Fruit fly (Drosophila melanogaster): Measurements from ENCODE around the gene CG10096.

CG10096 gene

DNA sequence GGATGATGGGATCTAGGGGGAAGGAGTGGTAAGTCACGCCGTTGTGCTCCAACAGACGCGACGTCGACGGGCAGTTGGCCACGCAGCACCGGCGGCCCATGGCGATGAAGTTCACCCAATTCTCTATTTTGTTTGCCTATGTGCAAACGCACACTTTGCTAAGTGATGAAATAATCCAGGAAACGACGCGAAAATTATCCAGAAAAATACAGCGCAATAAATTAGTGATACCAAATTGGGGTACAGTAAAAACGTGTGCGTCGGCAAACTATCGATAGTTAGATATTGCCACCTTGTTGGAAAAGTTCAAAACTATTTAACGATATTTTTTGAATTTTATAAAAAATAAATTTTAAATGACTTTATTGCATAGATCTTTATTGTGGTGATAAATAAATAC, 39.7 kb downstream of the CG10096 start, which contains the start of gene MBD-R2:
MBD-R2 (minus strand) TSS at position 222 of the 400 bp plus-strand sequence.
- peak; percentile 19 for TF ChIP-seq bab1 (GFP tag; optimal IDR thresholded peaks at IDR 0.05)
- no peak for TF ChIP-seq CG12768 (GFP tag; optimal IDR thresholded peaks at IDR 0.05)
- TF ChIP-seq Mnt (GFP tag; optimal IDR thresholded peaks at IDR 0.05): peak; percentile 31
- TF ChIP-seq CG14711 (tag; optimal IDR thresholded peaks at IDR 0.05): no peak

DNA sequence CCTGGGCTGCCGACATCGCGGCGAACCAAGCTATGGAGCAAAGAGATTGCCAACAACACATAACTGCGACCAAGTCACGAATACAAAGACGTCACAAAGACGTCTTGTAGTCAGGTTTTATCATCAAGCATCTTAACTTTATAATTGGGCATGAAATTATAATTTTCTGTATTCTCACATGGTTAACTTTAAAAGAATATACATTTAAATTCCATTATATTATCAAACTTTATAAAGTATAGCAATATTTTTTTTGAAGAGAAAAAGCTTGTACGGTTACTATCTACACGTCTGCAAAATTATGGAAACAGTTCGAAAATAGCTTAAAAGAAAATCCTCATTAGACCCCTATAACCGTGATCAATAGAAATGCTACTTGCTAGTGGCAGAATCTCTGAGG, 43.8 kb downstream of the CG10096 start, which contains the start of gene CG10041:
CG10041 (minus strand) TSS at position 101 of the 400 bp plus-strand sequence.
- TF ChIP-seq ovo (GFP tag; optimal IDR thresholded peaks at IDR 0.05) (no peak), Mnt (GFP tag; optimal IDR thresholded peaks at IDR 0.05) (no peak), CG7045 (GFP tag; optimal IDR thresholded peaks at IDR 0.05) (no peak), Hr96 (GFP tag; optimal IDR thresholded peaks at IDR 0.05) (no peak), Crg-1 (GFP tag; optimal IDR thresholded peaks at IDR 0.05) (no peak), toe (GFP tag; optimal IDR thresholded peaks at IDR 0.05) (no peak), CG14711 (tag; optimal IDR thresholded peaks at IDR 0.05) (no peak), cnc (optimal IDR thresholded peaks at IDR 0.05) (no peak), CG33017 (tag; optimal IDR thresholded peaks at IDR 0.05) (no peak), CG1620 (GFP tag; optimal IDR thresholded peaks at IDR 0.05) (no peak), Clk (GFP tag; optimal IDR thresholded peaks at IDR 0.05) (no peak), kay (GFP tag; ENCODE audit: borderline replicate concordance) (no peak)

- peak; percentile 4 for TF ChIP-seq CG1620 (GFP tag; optimal IDR thresholded peaks at IDR 0.05)
- peak; percentile 27 for TF ChIP-seq toe (GFP tag; optimal IDR thresholded peaks at IDR 0.05)
- TF ChIP-seq Mnt (GFP tag; optimal IDR thresholded peaks at IDR 0.05): no peak
- TF ChIP-seq CG7101 (tag; optimal IDR thresholded peaks at IDR 0.05): no peak
- TF ChIP-seq tj (GFP tag; optimal IDR thresholded peaks at IDR 0.05): no peak
- no peak for TF ChIP-seq CG33017 (tag; optimal IDR thresholded peaks at IDR 0.05)
- no peak for TF ChIP-seq kay (GFP tag; ENCODE audit: borderline replicate concordance)
- no peak for TF ChIP-seq CG11617 (GFP tag; optimal IDR thresholded peaks at IDR 0.05)
- TF ChIP-seq CG12768 (GFP tag; optimal IDR thresholded peaks at IDR 0.05): no peak
- TF ChIP-seq ovo (GFP tag; optimal IDR thresholded peaks at IDR 0.05): no peak
- no peak for TF ChIP-seq CG14711 (tag; optimal IDR thresholded peaks at IDR 0.05)
- TF ChIP-seq pad (GFP tag; optimal IDR thresholded peaks at IDR 0.05): no peak
- no peak for TF ChIP-seq CG5204 (GFP tag; optimal IDR thresholded peaks at IDR 0.05)
- TF ChIP-seq cic (GFP tag; optimal IDR thresholded peaks at IDR 0.05): no peak
- TF ChIP-seq cnc (optimal IDR thresholded peaks at IDR 0.05): no peak
- peak; percentile 39 for TF ChIP-seq bab1 (GFP tag; optimal IDR thresholded peaks at IDR 0.05)
- no peak for TF ChIP-seq Hr96 (GFP tag; optimal IDR thresholded peaks at IDR 0.05)
Observed at dm6 chr3R:12350497-12350896, 45.3 kb downstream of the CG10096 start, which contains the start of gene CG10038. Gene CG10038, minus strand, starts transcription at chr3R:12350644.

- no peak for TF ChIP-seq Hr96 (GFP tag; optimal IDR thresholded peaks at IDR 0.05)
- TF ChIP-seq kay (GFP tag; ENCODE audit: borderline replicate concordance): peak; percentile 45
Observed at dm6 chr3R:12347659-12348058, 48.1 kb downstream of the CG10096 start.

- TF ChIP-seq pad (GFP tag; optimal IDR thresholded peaks at IDR 0.05) (no peak), Mnt (GFP tag; optimal IDR thresholded peaks at IDR 0.05) (no peak), cnc (optimal IDR thresholded peaks at IDR 0.05) (no peak), toe (GFP tag; optimal IDR thresholded peaks at IDR 0.05) (no peak), bab1 (GFP tag; optimal IDR thresholded peaks at IDR 0.05) (no peak), cic (GFP tag; optimal IDR thresholded peaks at IDR 0.05) (no peak), Hr96 (GFP tag; optimal IDR thresholded peaks at IDR 0.05) (no peak), tj (GFP tag; optimal IDR thresholded peaks at IDR 0.05) (no peak), Crg-1 (GFP tag; optimal IDR thresholded peaks at IDR 0.05) (no peak), CG33017 (tag; optimal IDR thresholded peaks at IDR 0.05) (no peak), CG1620 (GFP tag; optimal IDR thresholded peaks at IDR 0.05) (no peak), kay (GFP tag; ENCODE audit: borderline replicate concordance) (no peak), ovo (GFP tag; optimal IDR thresholded peaks at IDR 0.05) (no peak), CG7101 (tag; optimal IDR thresholded peaks at IDR 0.05) (no peak), CG7045 (GFP tag; optimal IDR thresholded peaks at IDR 0.05) (no peak)
Observed at dm6 chr3R:12345989-12346388, 49.8 kb downstream of the CG10096 start.

dm6 chr3R:12344914-12345549, 50.7 kb downstream of the CG10096 start:
- TF ChIP-seq kay (GFP tag; ENCODE audit: borderline replicate concordance) (peak; percentile 54), pad (GFP tag; optimal IDR thresholded peaks at IDR 0.05) (no peak)

- TF ChIP-seq Hr96 (GFP tag; optimal IDR thresholded peaks at IDR 0.05) (no peak), CG5204 (GFP tag; optimal IDR thresholded peaks at IDR 0.05) (no peak), CG12768 (GFP tag; optimal IDR thresholded peaks at IDR 0.05) (no peak), Mnt (GFP tag; optimal IDR thresholded peaks at IDR 0.05) (no peak), ovo (GFP tag; optimal IDR thresholded peaks at IDR 0.05) (no peak), CG33017 (tag; optimal IDR thresholded peaks at IDR 0.05) (no peak), tj (GFP tag; optimal IDR thresholded peaks at IDR 0.05) (no peak), cic (GFP tag; optimal IDR thresholded peaks at IDR 0.05) (no peak), Crg-1 (GFP tag; optimal IDR thresholded peaks at IDR 0.05) (no peak), pad (GFP tag; optimal IDR thresholded peaks at IDR 0.05) (no peak), Clk (GFP tag; optimal IDR thresholded peaks at IDR 0.05) (no peak), CG7045 (GFP tag; optimal IDR thresholded peaks at IDR 0.05) (no peak), cnc (optimal IDR thresholded peaks at IDR 0.05) (no peak), CG14711 (tag; optimal IDR thresholded peaks at IDR 0.05) (no peak), CG11617 (GFP tag; optimal IDR thresholded peaks at IDR 0.05) (no peak), kay (GFP tag; ENCODE audit: borderline replicate concordance) (no peak), bab1 (GFP tag; optimal IDR thresholded peaks at IDR 0.05) (no peak), CG7101 (tag; optimal IDR thresholded peaks at IDR 0.05) (no peak), CG1620 (GFP tag; optimal IDR thresholded peaks at IDR 0.05) (no peak), toe (GFP tag; optimal IDR thresholded peaks at IDR 0.05) (no peak)
Observed at dm6 chr3R:12341374-12341773, 54.4 kb downstream of the CG10096 start, which contains the start of gene Sgsf. Gene Sgsf, plus strand, starts transcription at chr3R:12341674.
